Fruit fly (Drosophila melanogaster) whole organism, prepupa: Measurements from ENCODE around the gene CG13473.

ENCODE experiments used
- CG8632 ChIP-seq: fragments of 200-800 bp; sonication (Bioruptor generic); optimal IDR thresholded peaks from 3 replicates; lab custom pipeline; 2016; ENCODE audit warnings: missing biosample characterization, missing genetic modification characterization
- CG9139 ChIP-seq: fragments of 200-800 bp; sonication (Bioruptor generic); optimal IDR thresholded peaks from 3 replicates; lab custom pipeline; 2017; ENCODE audit warnings: missing biosample characterization, mild to moderate bottlenecking, missing genetic modification characterization
- Eip78C ChIP-seq: fragments of 200-800 bp; sonication (Bioruptor generic); peaks from one replicate; lab custom pipeline; 2016; ENCODE audit warnings: missing biosample characterization, missing genetic modification characterization
- Ets21C ChIP-seq: fragments of 200-800 bp; sonication (Bioruptor generic); optimal IDR thresholded peaks from 3 replicates; lab custom pipeline; 2016; ENCODE audit warnings: missing biosample characterization, missing genetic modification characterization
- net ChIP-seq: fragments of 200-800 bp; sonication (Bioruptor generic); optimal IDR thresholded peaks from 3 replicates; lab custom pipeline; 2016; ENCODE audit warnings: missing biosample characterization, missing genetic modification characterization
- vri ChIP-seq: fragments of 200-800 bp; sonication (Bioruptor generic); optimal IDR thresholded peaks from 3 replicates; lab custom pipeline; 2016; ENCODE audit warnings: missing biosample characterization, mild to moderate bottlenecking, missing genetic modification characterization

- TF ChIP-seq net (GFP tag; lab: Kevin White, UChicago) (no peak), Eip78C (no peak), CG8632 (GFP tag; lab: Kevin White, UChicago) (no peak), Ets21C (GFP tag; lab: Kevin White, UChicago) (no peak), CG9139 (GFP tag; lab: Kevin White, UChicago) (no peak), vri (no peak)
Observed at dm6 chr3L:14752816-14753215, 24.3 kb downstream of the CG13473 start.
